Worm (Caenorhabditis elegans) whole organism, mixed stage, embryonic: Measurements from ENCODE around the gene F28B12.1.

Experiments used
- ceh-83 ChIP-seq: fragments of 200-800 bp; sonication (Bioruptor generic); optimal IDR thresholded peaks from 2 replicates; lab custom pipeline; 2018; ENCODE audit warnings: mild to moderate bottlenecking, missing genetic modification characterization, missing compliant biosample characterization
- mep-1 ChIP-seq: fragments of 150-350 bp; optimal IDR thresholded peaks from 2 replicates; lab custom pipeline; 2017; ENCODE audit warnings: missing biosample characterization, missing genetic modification reagents, missing genetic modification characterization, inconsistent platforms

ce11 chrII:5930095-5930653 lies 12.6 kb upstream of the F28B12.1 start:
- TF ChIP-seq ceh-83 (GFP tag; lab: Kevin White, UChicago): no peak
- TF ChIP-seq mep-1 (tag; lab: Kevin White, UChicago): no peak
